Worm (Caenorhabditis elegans) whole organism, young adult: Measurements from ENCODE around the gene morc-1.

Source experiments
- C06A6.2 ChIP-seq: fragments of 200-800 bp; sonication (Bioruptor generic); conservative IDR thresholded peaks from 2 replicates; pipeline ENCODE4 v1.3.6; 2022; ENCODE audit warnings: missing genetic modification characterization, missing compliant biosample characterization
- F23B12.7 ChIP-seq: sonication (generic microtip); optimal IDR thresholded peaks from 2 replicates; lab custom pipeline; 2017; ENCODE audit warnings: missing genetic modification characterization, mild to moderate bottlenecking, missing compliant biosample characterization, antibody characterized with exemption, moderate library complexity; ENCODE audit not compliant: insufficient read depth
- F37B4.10 ChIP-seq: fragments of 200-800 bp; sonication (Bioruptor generic); IDR thresholded peaks from 2 replicates; pipeline ENCODE4 v1.3.6; 2022; ENCODE audit warnings: missing genetic modification characterization, missing compliant biosample characterization
- K12H6.12 ChIP-seq: fragments of 200-800 bp; sonication (Bioruptor generic); optimal IDR thresholded peaks from 2 replicates; lab custom pipeline; 2018; ENCODE audit warnings: mild to moderate bottlenecking, missing genetic modification characterization, missing compliant biosample characterization
- Y53F4B.3 ChIP-seq: fragments of 200-800 bp; sonication (Bioruptor generic); IDR thresholded peaks from 2 replicates; pipeline ENCODE4 v1.3.6; 2022; ENCODE audit warnings: missing genetic modification reagents, missing genetic modification characterization, missing compliant biosample characterization
- Y53G8AR.9 ChIP-seq: fragments of 200-800 bp; sonication (Bioruptor generic); conservative IDR thresholded peaks from 2 replicates; pipeline ENCODE4 v1.3.6; 2022; ENCODE audit warnings: missing genetic modification reagents, missing genetic modification characterization, missing compliant biosample characterization
- Y56A3A.18 ChIP-seq: fragments of 200-800 bp; sonication (Bioruptor generic); IDR thresholded peaks from 2 replicates; pipeline ENCODE4 v1.3.6; 2022; ENCODE audit warnings: missing genetic modification reagents, missing genetic modification characterization, missing compliant biosample characterization
- Y79H2A.3 ChIP-seq: fragments of 200-800 bp; sonication (Bioruptor generic); conservative IDR thresholded peaks from 2 replicates; pipeline ENCODE4 v1.3.6; 2022; ENCODE audit warnings: missing genetic modification reagents, missing genetic modification characterization, missing compliant biosample characterization
- ZK185.1 ChIP-seq: sonication (generic microtip); optimal IDR thresholded peaks from 2 replicates; lab custom pipeline; 2016; ENCODE audit warnings: mild to moderate bottlenecking, missing genetic modification characterization, missing compliant biosample characterization; ENCODE audit not compliant: poor library complexity, severe bottlenecking
- akir-1 ChIP-seq: fragments of 200-800 bp; sonication (Bioruptor generic); optimal IDR thresholded peaks from 2 replicates; lab custom pipeline; 2018; ENCODE audit warnings: mild to moderate bottlenecking, missing genetic modification characterization, moderate library complexity, missing compliant biosample characterization
- aptf-3 ChIP-seq: fragments of 200-800 bp; sonication (Bioruptor generic); IDR thresholded peaks from 2 replicates; pipeline ENCODE4 v1.3.6; 2022; ENCODE audit warnings: missing genetic modification characterization, missing compliant biosample characterization
- athp-1 ChIP-seq: sonication (generic microtip); optimal IDR thresholded peaks from 2 replicates; lab custom pipeline; 2017; ENCODE audit warnings: mild to moderate bottlenecking, missing genetic modification characterization, missing compliant biosample characterization
- attf-6 ChIP-seq: fragments of 200-800 bp; sonication (Bioruptor generic); IDR thresholded peaks from 2 replicates; pipeline ENCODE4 v1.3.6; 2022; ENCODE audit warnings: missing genetic modification reagents, missing genetic modification characterization, missing compliant biosample characterization
- bed-2 ChIP-seq: fragments of 200-800 bp; sonication (Bioruptor generic); IDR thresholded peaks from 2 replicates; pipeline ENCODE4 v1.3.6; 2022; ENCODE audit warnings: missing genetic modification reagents, missing genetic modification characterization, missing compliant biosample characterization
- ceh-100 ChIP-seq: fragments of 200-800 bp; sonication (Bioruptor generic); IDR thresholded peaks from 2 replicates; pipeline ENCODE4 v1.3.6; 2022; ENCODE audit warnings: missing genetic modification reagents, missing genetic modification characterization, missing compliant biosample characterization
- ceh-58 ChIP-seq: fragments of 200-800 bp; sonication (Bioruptor generic); IDR thresholded peaks from 2 replicates; pipeline ENCODE4 v1.3.6; 2022; ENCODE audit warnings: missing genetic modification characterization, missing compliant biosample characterization
- dox-1 ChIP-seq: fragments of 200-800 bp; sonication (Bioruptor generic); IDR thresholded peaks from 2 replicates; pipeline ENCODE4 v1.3.6; 2022; ENCODE audit warnings: missing genetic modification reagents, missing genetic modification characterization, missing compliant biosample characterization
- dpl-1 ChIP-seq: fragments of 150-350 bp; optimal IDR thresholded peaks from 2 replicates; lab custom pipeline; 2014; ENCODE audit warnings: missing biosample characterization, missing genetic modification reagents, missing genetic modification characterization
- egrh-3 ChIP-seq: fragments of 200-800 bp; sonication (Bioruptor generic); IDR thresholded peaks from 2 replicates; pipeline ENCODE4 v1.3.6; 2022; ENCODE audit warnings: missing genetic modification reagents, missing genetic modification characterization, missing compliant biosample characterization
- ekl-4 ChIP-seq: fragments of 200-800 bp; sonication (Bioruptor generic); IDR thresholded peaks from 2 replicates; pipeline ENCODE4 v1.3.6; 2022; ENCODE audit warnings: missing genetic modification reagents, missing genetic modification characterization, missing compliant biosample characterization
- ets-4 ChIP-seq: fragments of 200-800 bp; sonication (Bioruptor generic); optimal IDR thresholded peaks from 2 replicates; lab custom pipeline; 2018; ENCODE audit warnings: mild to moderate bottlenecking, missing genetic modification characterization, missing compliant biosample characterization
- fkh-3 ChIP-seq: sonication (generic microtip); optimal IDR thresholded peaks from 2 replicates; lab custom pipeline; 2016; ENCODE audit warnings: mild to moderate bottlenecking, missing genetic modification characterization, missing compliant biosample characterization
- gei-17 ChIP-seq: fragments of 200-800 bp; sonication (Bioruptor generic); optimal IDR thresholded peaks from 2 replicates; lab custom pipeline; 2018; ENCODE audit warnings: mild to moderate bottlenecking, missing genetic modification characterization, missing compliant biosample characterization
- him-1 ChIP-seq: sonication (generic microtip); optimal IDR thresholded peaks from 2 replicates; lab custom pipeline; 2016; ENCODE audit warnings: missing genotype, missing genetic modification reagents, missing genetic modification characterization, missing compliant biosample characterization
- hlh-26 ChIP-seq: fragments of 200-800 bp; sonication (Bioruptor generic); conservative IDR thresholded peaks from 2 replicates; pipeline ENCODE4 v1.3.6; 2022; ENCODE audit warnings: missing genetic modification reagents, missing genetic modification characterization, missing compliant biosample characterization
- hmg-1.2 ChIP-seq: fragments of 200-800 bp; sonication (Bioruptor generic); IDR thresholded peaks from 2 replicates; pipeline ENCODE4 v1.3.6; 2022; ENCODE audit warnings: missing genetic modification reagents, missing genetic modification characterization, missing compliant biosample characterization
- lag-1 ChIP-seq: fragments of 200-800 bp; sonication (Bioruptor generic); IDR thresholded peaks from 2 replicates; pipeline ENCODE4 v1.3.6; 2022; ENCODE audit warnings: missing genetic modification reagents, missing genetic modification characterization, missing compliant biosample characterization
- let-607 ChIP-seq, 2 experiments: fragments of 200-800 bp in 1 of 2; sonication (Bioruptor generic) in 1 of 2; sonication (generic microtip) in 1 of 2; optimal IDR thresholded peaks; 2 replicates each; lab custom pipeline; 2016 to 2018; ENCODE audit warnings: mild to moderate bottlenecking in 2 of 2, missing compliant biosample characterization in 2 of 2, missing genetic modification characterization in 2 of 2, moderate library complexity in 2 of 2, missing genotype in 1 of 2
- madf-3 ChIP-seq: fragments of 200-800 bp; sonication (Bioruptor generic); IDR thresholded peaks from 2 replicates; pipeline ENCODE4 v1.3.6; 2022; ENCODE audit warnings: missing genetic modification reagents, missing genetic modification characterization, missing compliant biosample characterization
- madf-6 ChIP-seq: fragments of 200-800 bp; sonication (Bioruptor generic); IDR thresholded peaks from 2 replicates; pipeline ENCODE4 v1.3.6; 2022; ENCODE audit warnings: missing genetic modification reagents, missing genetic modification characterization, missing compliant biosample characterization
- mel-28 ChIP-seq: sonication (generic microtip); optimal IDR thresholded peaks from 2 replicates; lab custom pipeline; 2016; ENCODE audit warnings: borderline replicate concordance, mild to moderate bottlenecking, missing genetic modification characterization, missing compliant biosample characterization
- mes-4 ChIP-seq: sonication (generic microtip); optimal IDR thresholded peaks from 2 replicates; lab custom pipeline; 2016; ENCODE audit warnings: missing genotype, missing genetic modification characterization, missing compliant biosample characterization
- rpc-1 ChIP-seq, 2 experiments: fragments of 150-350 bp in 1 of 2; sonication (generic microtip) in 1 of 2; optimal IDR thresholded peaks; 2 replicates each; lab custom pipeline; 2014 to 2018; ENCODE audit warnings: missing biosample characterization in 1 of 2, missing genetic modification characterization in 1 of 2, missing genetic modification reagents in 1 of 2, missing genotype in 1 of 2
- sdz-38 ChIP-seq: sonication (generic microtip); optimal IDR thresholded peaks from 2 replicates; lab custom pipeline; 2016; ENCODE audit warnings: missing genotype, missing genetic modification characterization, missing compliant biosample characterization
- sea-2 ChIP-seq: fragments of 200-800 bp; sonication (Bioruptor generic); IDR thresholded peaks from 2 replicates; pipeline ENCODE4 v1.3.6; 2022; ENCODE audit warnings: missing genetic modification characterization, missing compliant biosample characterization
- snpc-1.1 ChIP-seq: sonication (generic microtip); optimal IDR thresholded peaks from 2 replicates; lab custom pipeline; 2017; ENCODE audit warnings: missing genetic modification characterization, mild to moderate bottlenecking, missing compliant biosample characterization, antibody characterized with exemption, moderate library complexity, missing genotype, missing genetic modification reagents; ENCODE audit not compliant: insufficient read depth
- snpc-1.3 ChIP-seq: sonication (generic microtip); optimal IDR thresholded peaks from 2 replicates; lab custom pipeline; 2017; ENCODE audit warnings: missing genetic modification characterization, mild to moderate bottlenecking, missing compliant biosample characterization, antibody characterized with exemption, moderate library complexity, missing genotype, missing genetic modification reagents; ENCODE audit not compliant: insufficient read depth
- tbx-9 ChIP-seq: sonication (generic microtip); optimal IDR thresholded peaks from 2 replicates; lab custom pipeline; 2016; ENCODE audit warnings: borderline replicate concordance, missing genetic modification characterization, inconsistent platforms, missing compliant biosample characterization
- tlf-1 ChIP-seq: fragments of 200-800 bp; sonication (Bioruptor generic); optimal IDR thresholded peaks from 2 replicates; lab custom pipeline; 2018; ENCODE audit warnings: mild to moderate bottlenecking, missing genetic modification characterization, missing compliant biosample characterization
- xnd-1 ChIP-seq: sonication (generic microtip); optimal IDR thresholded peaks from 2 replicates; lab custom pipeline; 2016; ENCODE audit warnings: missing genotype, missing genetic modification reagents, missing genetic modification characterization, missing compliant biosample characterization
- ztf-22 ChIP-seq: fragments of 200-800 bp; sonication (Bioruptor generic); optimal IDR thresholded peaks from 2 replicates; lab custom pipeline; 2018; ENCODE audit warnings: mild to moderate bottlenecking, missing genetic modification characterization, moderate library complexity, missing compliant biosample characterization
- ztf-3 ChIP-seq: fragments of 200-800 bp; sonication (Bioruptor generic); optimal IDR thresholded peaks from 2 replicates; lab custom pipeline; 2018; ENCODE audit warnings: mild to moderate bottlenecking, missing genetic modification characterization, missing compliant biosample characterization
- ztf-6 ChIP-seq: fragments of 200-800 bp; sonication (Bioruptor generic); IDR thresholded peaks from 2 replicates; pipeline ENCODE4 v1.3.6; 2022; ENCODE audit warnings: missing genetic modification reagents, missing genetic modification characterization, missing compliant biosample characterization

Gene morc-1

ce11 chrIII:5229511-5230250, 23.0 kb upstream of the morc-1 start:
- TF ChIP-seq F37B4.10 (GFP tag; lab: Robert Waterston, UW), result 0 out of 2 replicates have a peak, but pooled peaks have one; percentile 27
- no peak for TF ChIP-seq rpc-1 (optimal IDR thresholded peaks at IDR 0.05; lab: Kevin White, UChicago)
- TF ChIP-seq rpc-1 (tag; optimal IDR thresholded peaks at IDR 0.05; lab: Kevin White, UChicago), result no peak
- 0 out of 2 replicates have a peak, but pooled peaks have one; percentile 28 for TF ChIP-seq madf-3 (GFP tag; lab: Robert Waterston, UW)
- peak; percentile 4 for TF ChIP-seq ZK185.1
- 0 out of 2 replicates have a peak, but pooled peaks have one; percentile 60 for TF ChIP-seq ceh-58 (GFP tag; lab: Robert Waterston, UW)
- TF ChIP-seq sea-2 (GFP tag; lab: Robert Waterston, UW), result no peak
- TF ChIP-seq bed-2, result no peak
- no peak for TF ChIP-seq him-1
- TF ChIP-seq Y53G8AR.9 (GFP tag; lab: Robert Waterston, UW), result peak; percentile 34; the same call in 1 of the 2 replicates
- TF ChIP-seq ztf-6 (GFP tag; lab: Robert Waterston, UW), result no peak

- no peak for TF ChIP-seq hmg-1.2
- no peak for TF ChIP-seq mes-4 (tag; lab: Kevin White, UChicago)
- TF ChIP-seq tbx-9 (tag; lab: Kevin White, UChicago), result no peak
- no peak for TF ChIP-seq akir-1 (GFP tag; lab: Kevin White, UChicago)
- no peak for TF ChIP-seq aptf-3 (GFP tag; lab: Robert Waterston, UW)
- TF ChIP-seq xnd-1, result no peak
- no peak for TF ChIP-seq let-607 (tag; optimal IDR thresholded peaks at IDR 0.05; lab: Kevin White, UChicago)
- TF ChIP-seq athp-1, result no peak
- TF ChIP-seq egrh-3 (GFP tag; lab: Robert Waterston, UW), result no peak
- no peak for TF ChIP-seq ekl-4
- no peak for TF ChIP-seq sdz-38 (tag; lab: Kevin White, UChicago)
- no peak for TF ChIP-seq ztf-22 (GFP tag; lab: Kevin White, UChicago)
- TF ChIP-seq F37B4.10 (GFP tag; lab: Robert Waterston, UW), result no peak
- no peak for TF ChIP-seq fkh-3 (tag; lab: Kevin White, UChicago)
Observed at ce11 chrIII:5228839-5229238, 22.1 kb upstream of the morc-1 start.

ce11 chrIII:5227831-5228467, 21.2 kb upstream of the morc-1 start, which contains the start of the genes C34E10.12, C34E10.10 and atp-2:
TSS of gene C34E10.12 (minus strand) at chrIII:5227881.
TSS of gene C34E10.10 (minus strand) at chrIII:5227884.
TSS of gene atp-2 (plus strand) at chrIII:5228417.
- TF ChIP-seq dpl-1 (GFP tag; lab: Kevin White, UChicago) (peak; percentile 58), ets-4 (GFP tag; lab: Kevin White, UChicago) (no peak), ztf-3 (GFP tag; lab: Kevin White, UChicago) (no peak), madf-3 (GFP tag; lab: Robert Waterston, UW) (no peak), tlf-1 (peak; percentile 13), Y56A3A.18 (GFP tag; lab: Robert Waterston, UW) (no peak), lag-1 (GFP tag; lab: Robert Waterston, UW) (no peak), madf-6 (GFP tag; lab: Robert Waterston, UW) (peak; percentile 72), gei-17 (no peak), dox-1 (GFP tag; lab: Robert Waterston, UW) (peak; percentile 56), ceh-100 (GFP tag; lab: Robert Waterston, UW) (peak; percentile 57; the same call in 1 of the 2 replicates), let-607 (tag; optimal IDR thresholded peaks at IDR 0.05; lab: Kevin White, UChicago) (no peak), snpc-1.3 (tag; lab: Kevin White, UChicago) (peak; percentile 62), Y79H2A.3 (GFP tag; lab: Robert Waterston, UW) (no peak), mel-28 (tag; lab: Kevin White, UChicago) (no peak), Y53F4B.3 (GFP tag; lab: Robert Waterston, UW) (no peak), C06A6.2 (GFP tag; lab: Robert Waterston, UW) (peak; percentile 46; the same call in 1 of the 2 replicates), hlh-26 (no peak), snpc-1.1 (tag; lab: Kevin White, UChicago) (peak; percentile 48), K12H6.12 (tag; lab: Kevin White, UChicago) (no peak), F23B12.7 (tag; lab: Kevin White, UChicago) (peak; percentile 87), attf-6 (GFP tag; lab: Robert Waterston, UW) (no peak)
